Worm (Caenorhabditis elegans) whole organism, young adult: ENCODE measurements around the gene trap-4.

Source experiments
- F37B4.10 ChIP-seq: fragments of 200-800 bp; sonication (Bioruptor generic); IDR thresholded peaks from 2 replicates; pipeline ENCODE4 v1.3.6; 2022; ENCODE audit warnings: missing genetic modification characterization, missing compliant biosample characterization
- egl-18 ChIP-seq: fragments of 200-800 bp; sonication (Bioruptor generic); IDR thresholded peaks from 2 replicates; pipeline ENCODE4 v1.3.6; 2022; ENCODE audit warnings: missing genetic modification reagents, missing genetic modification characterization, missing compliant biosample characterization
- ets-4 ChIP-seq: fragments of 200-800 bp; sonication (Bioruptor generic); optimal IDR thresholded peaks from 2 replicates; lab custom pipeline; 2018; ENCODE audit warnings: mild to moderate bottlenecking, missing genetic modification characterization, missing compliant biosample characterization
- mel-28 ChIP-seq: sonication (generic microtip); optimal IDR thresholded peaks from 2 replicates; lab custom pipeline; 2016; ENCODE audit warnings: borderline replicate concordance, mild to moderate bottlenecking, missing genetic modification characterization, missing compliant biosample characterization
- rec-8 ChIP-seq, 2 experiments: sonication (generic microtip); optimal IDR thresholded peaks; 2 replicates each; lab custom pipeline; 2016; ENCODE audit warnings: mild to moderate bottlenecking in 2 of 2, missing genetic modification characterization in 2 of 2, missing genetic modification reagents in 2 of 2, missing genotype in 2 of 2, missing biosample characterization in 1 of 2, missing compliant biosample characterization in 1 of 2, moderate library complexity in 1 of 2
- unc-62 ChIP-seq: fragments of 150-350 bp; optimal IDR thresholded peaks from 2 replicates; lab custom pipeline; 2014; ENCODE audit warnings: missing biosample characterization, missing genetic modification reagents, missing genetic modification characterization

DNA sequence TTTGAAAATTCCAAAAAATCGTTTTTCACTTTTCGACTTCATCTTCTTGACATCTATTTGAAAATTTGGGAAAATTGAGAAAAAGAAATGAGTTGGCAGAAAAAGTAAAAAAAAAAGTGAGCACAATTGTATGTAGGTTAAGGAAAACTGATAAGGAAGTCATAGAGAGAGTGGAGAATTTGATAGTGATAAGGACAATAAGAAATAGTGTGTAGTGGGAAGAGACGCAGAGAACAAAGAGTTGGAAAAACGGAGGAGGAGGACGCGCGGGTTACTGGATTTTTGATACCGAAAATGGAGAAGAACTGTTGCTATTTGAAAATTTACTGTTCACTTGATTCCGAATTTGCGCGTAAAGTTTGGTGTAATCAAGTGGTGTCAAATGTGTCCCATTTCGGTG, 41.8 kb upstream of the trap-4 start, which contains the start of gene Y56A3A.6:
- TF ChIP-seq mel-28 (tag; lab: Kevin White, UChicago) (no peak), F37B4.10 (GFP tag; lab: Robert Waterston, UW) (no peak), rec-8 (tag; optimal IDR thresholded peaks at IDR 0.05; lab: Kevin White, UChicago) (no peak), ets-4 (GFP tag; lab: Kevin White, UChicago) (no peak), unc-62 (GFP tag; lab: Kevin White, UChicago) (no peak), egl-18 (GFP tag; lab: Robert Waterston, UW) (no peak)
